Fruit fly (Drosophila melanogaster) whole organism, embryonic: ENCODE measurements around the gene Rad17.

Experiments used
- Asciz ChIP-seq: fragments of 200-800 bp; sonication (Bioruptor generic); optimal IDR thresholded peaks from 2 replicates; lab custom pipeline; 2017; ENCODE audit warnings: missing biosample characterization, mild to moderate bottlenecking, missing genetic modification characterization, missing genetic modification reagents
- CG10431 ChIP-seq: fragments of 200-800 bp; sonication (Bioruptor generic); optimal IDR thresholded peaks from 3 replicates; lab custom pipeline; 2018; ENCODE audit warnings: missing biosample characterization, mild to moderate bottlenecking, missing genetic modification characterization
- CG11093 ChIP-seq: fragments of 200-800 bp; sonication (Bioruptor generic); IDR thresholded peaks from 3 replicates; pipeline ENCODE4 v1.3.6; 2022; ENCODE audit warnings: missing biosample characterization, missing genetic modification characterization
- CG11398 ChIP-seq: fragments of 200-800 bp; sonication (Bioruptor generic); optimal IDR thresholded peaks from 2 replicates; lab custom pipeline; 2016; ENCODE audit warnings: missing biosample characterization, missing genetic modification characterization
- CG1529 ChIP-seq: fragments of 200-800 bp; sonication (Bioruptor generic); optimal IDR thresholded peaks from 3 replicates; lab custom pipeline; 2018; ENCODE audit warnings: missing biosample characterization, missing genetic modification characterization
- CG1602 ChIP-seq: fragments of 200-800 bp; sonication (Bioruptor generic); optimal IDR thresholded peaks from 3 replicates; lab custom pipeline; 2016; ENCODE audit warnings: missing biosample characterization, missing genetic modification characterization
- CG16779 ChIP-seq: fragments of 200-800 bp; sonication (Bioruptor generic); IDR thresholded peaks from 2 replicates; pipeline ENCODE4 v1.3.6; 2022; ENCODE audit warnings: missing biosample characterization, missing genetic modification characterization
- CG17385 ChIP-seq: fragments of 200-800 bp; sonication (Bioruptor generic); optimal IDR thresholded peaks from 3 replicates; lab custom pipeline; 2018; ENCODE audit warnings: missing biosample characterization, mild to moderate bottlenecking, missing genetic modification characterization
- CG2712 ChIP-seq: fragments of 200-800 bp; optimal IDR thresholded peaks from 3 replicates; lab custom pipeline; 2019; ENCODE audit warnings: missing biosample characterization, mild to moderate bottlenecking, missing genetic modification characterization, moderate library complexity
- CG2875 ChIP-seq: fragments of 200-800 bp; sonication (Bioruptor generic); optimal IDR thresholded peaks from 2 replicates; lab custom pipeline; 2017; ENCODE audit warnings: missing biosample characterization, mild to moderate bottlenecking, missing genetic modification characterization, missing genetic modification reagents
- CG30403 ChIP-seq: fragments of 200-800 bp; sonication (Bioruptor generic); optimal IDR thresholded peaks from 3 replicates; lab custom pipeline; 2016; ENCODE audit warnings: missing biosample characterization, missing genetic modification characterization
- CG30431 ChIP-seq: fragments of 200-800 bp; sonication (Bioruptor generic); optimal IDR thresholded peaks from 2 replicates; lab custom pipeline; 2017; ENCODE audit warnings: missing biosample characterization, missing genetic modification characterization
- CG3407 ChIP-seq: fragments of 200-800 bp; sonication (Bioruptor generic); optimal IDR thresholded peaks from 2 replicates; lab custom pipeline; 2018; ENCODE audit warnings: missing biosample characterization, mild to moderate bottlenecking, missing genetic modification characterization
- CG3726 ChIP-seq: fragments of 200-800 bp; sonication (Bioruptor generic); IDR thresholded peaks from 3 replicates; pipeline ENCODE4, ENCODE4 v1.3.6; 2022; ENCODE audit warnings: missing biosample characterization, missing genetic modification characterization
- CG4730 ChIP-seq: fragments of 200-800 bp; sonication (Bioruptor generic); IDR thresholded peaks from 2 replicates; pipeline ENCODE4 v1.3.6; 2022; ENCODE audit warnings: missing biosample characterization, missing genetic modification characterization
- CG6272 ChIP-seq: fragments of 200-800 bp; sonication (Bioruptor generic); IDR thresholded peaks from 2 replicates; pipeline ENCODE4 v1.3.6; 2022; ENCODE audit warnings: missing biosample characterization, missing genetic modification characterization
- CG7786 ChIP-seq: fragments of 200-800 bp; sonication (Bioruptor generic); optimal IDR thresholded peaks from 2 replicates; lab custom pipeline; 2016; ENCODE audit warnings: missing biosample characterization, missing genetic modification characterization
- CG8765 ChIP-seq: fragments of 200-800 bp; sonication (Bioruptor generic); IDR thresholded peaks from 2 replicates; pipeline ENCODE4 v1.3.6; 2022; ENCODE audit warnings: missing biosample characterization, missing genetic modification characterization
- CG9437 ChIP-seq: fragments of 200-800 bp; sonication (Bioruptor generic); optimal IDR thresholded peaks from 2 replicates; lab custom pipeline; 2018; ENCODE audit warnings: missing biosample characterization, mild to moderate bottlenecking, missing genetic modification characterization
- CTCF ChIP-seq: fragments of 200-800 bp; sonication (Bioruptor generic); optimal IDR thresholded peaks from 2 replicates; lab custom pipeline; 2017; ENCODE audit warnings: missing biosample characterization, mild to moderate bottlenecking, missing genetic modification characterization, moderate library complexity
- Doc3 ChIP-seq: fragments of 200-800 bp; sonication (Bioruptor generic); IDR thresholded peaks from 3 replicates; pipeline ENCODE4 v1.3.6; 2022; ENCODE audit warnings: missing biosample characterization, missing genetic modification characterization; ENCODE audit not compliant: partially characterized antibody
- Eip74EF ChIP-seq, 2 experiments: fragments of 200-800 bp in 1 of 2; fragments of >200 bp in 1 of 2; sonication (Bioruptor generic) in 1 of 2; optimal IDR thresholded peaks; 2 replicates each; lab custom pipeline; 2017 to 2019; ENCODE audit warnings: missing biosample characterization in 2 of 2, missing genetic modification characterization in 2 of 2, mild to moderate bottlenecking in 1 of 2, moderate library complexity in 1 of 2
- Jarid2 ChIP-seq: fragments of 200-800 bp; sonication (Bioruptor generic); optimal IDR thresholded peaks from 3 replicates; lab custom pipeline; 2017; ENCODE audit warnings: mild to moderate bottlenecking, missing biosample characterization, missing genetic modification reagents, missing genetic modification characterization
- Med ChIP-seq: fragments of 200-800 bp; sonication (Bioruptor generic); peaks from one replicate; lab custom pipeline; 2016; ENCODE audit warnings: missing biosample characterization, missing genetic modification characterization, mild to moderate bottlenecking, inconsistent platforms, moderate library complexity
- Mes4 ChIP-seq: fragments of 200-800 bp; sonication (Bioruptor generic); optimal IDR thresholded peaks from 2 replicates; lab custom pipeline; 2016; ENCODE audit warnings: missing biosample characterization, missing genetic modification characterization
- NC2α ChIP-seq: fragments of 200-800 bp; sonication (Bioruptor generic); optimal IDR thresholded peaks from 2 replicates; lab custom pipeline; 2016; ENCODE audit warnings: missing biosample characterization, missing genetic modification characterization
- Nf-YC ChIP-seq: fragments of 200-800 bp; optimal IDR thresholded peaks from 3 replicates; lab custom pipeline; 2019; ENCODE audit warnings: missing biosample characterization, mild to moderate bottlenecking, missing genetic modification characterization, moderate library complexity
- Rfx ChIP-seq: fragments of 200-800 bp; sonication (Bioruptor generic); IDR thresholded peaks from 2 replicates; pipeline ENCODE4 v1.3.6; 2022; ENCODE audit warnings: missing biosample characterization, missing genetic modification characterization
- Spps ChIP-seq: fragments of 200-800 bp; sonication (Bioruptor generic); optimal IDR thresholded peaks from 2 replicates; lab custom pipeline; 2018; ENCODE audit warnings: missing biosample characterization, mild to moderate bottlenecking, missing genetic modification characterization
- Stat92E ChIP-seq, 3 experiments: fragments of >200 bp in 2 of 3; fragments of 200-800 bp in 1 of 3; sonication (Bioruptor generic) in 1 of 3; optimal IDR thresholded peaks; 2 replicates each; lab custom pipeline; 2017 to 2019; ENCODE audit warnings: missing biosample characterization in 3 of 3, missing genetic modification characterization in 3 of 3, mild to moderate bottlenecking in 1 of 3, moderate library complexity in 1 of 3
- TFAM ChIP-seq: fragments of 200-800 bp; sonication (Bioruptor generic); optimal IDR thresholded peaks from 2 replicates; lab custom pipeline; 2017; ENCODE audit warnings: missing biosample characterization, missing genetic modification characterization, inconsistent platforms
- ato ChIP-seq: fragments of 200-800 bp; sonication (Bioruptor generic); IDR thresholded peaks from 2 replicates; pipeline ENCODE4 v1.3.6; 2022; ENCODE audit warnings: missing biosample characterization, missing genetic modification characterization; ENCODE audit not compliant: partially characterized antibody
- bowl ChIP-seq: fragments of 200-800 bp; sonication (Bioruptor generic); IDR thresholded peaks from 2 replicates; pipeline ENCODE4 v1.3.6; 2022; ENCODE audit warnings: missing biosample characterization, missing genetic modification characterization
- cas ChIP-seq: fragments of 200-800 bp; sonication (Bioruptor generic); IDR thresholded peaks from 2 replicates; pipeline ENCODE4 v1.3.6; 2022; ENCODE audit warnings: missing biosample characterization, missing genetic modification characterization
- chif ChIP-seq, 2 experiments: fragments of 200-800 bp; sonication (Bioruptor generic); optimal IDR thresholded peaks; 3 replicates each; lab custom pipeline; 2016; ENCODE audit warnings: missing biosample characterization in 2 of 2, missing genetic modification characterization in 2 of 2
- ci ChIP-seq: fragments of 200-800 bp; sonication (Bioruptor generic); IDR thresholded peaks from 3 replicates; pipeline ENCODE4 v1.3.6; 2022; ENCODE audit warnings: missing biosample characterization, missing genetic modification characterization
- dan ChIP-seq: fragments of 200-800 bp; sonication (Bioruptor generic); IDR thresholded peaks from 2 replicates; pipeline ENCODE4 v1.3.6; 2022; ENCODE audit warnings: missing biosample characterization, missing genetic modification characterization
- disco-r ChIP-seq: fragments of 200-800 bp; sonication (Bioruptor generic); optimal IDR thresholded peaks from 2 replicates; lab custom pipeline; 2016; ENCODE audit warnings: missing biosample characterization, missing genetic modification characterization
- exex ChIP-seq: fragments of 200-800 bp; sonication (Bioruptor generic); optimal IDR thresholded peaks from 4 replicates; lab custom pipeline; 2018; ENCODE audit warnings: missing biosample characterization, mild to moderate bottlenecking, missing genetic modification characterization, moderate library complexity
- fd96Cb ChIP-seq: fragments of 200-800 bp; sonication (Bioruptor generic); optimal IDR thresholded peaks from 2 replicates; lab custom pipeline; 2018; ENCODE audit warnings: missing biosample characterization, mild to moderate bottlenecking, missing genetic modification characterization, moderate library complexity
- hkb ChIP-seq, 2 experiments: fragments of 200-800 bp in 1 of 2; fragments of >200 bp in 1 of 2; sonication (Bioruptor generic) in 1 of 2; IDR thresholded peaks in 1 of 2; optimal IDR thresholded peaks in 1 of 2; 2 replicates each; pipeline versions ENCODE4 v1.3.6 to Lab custom; 2017 to 2022; ENCODE audit warnings: missing biosample characterization in 1 of 2, missing genetic modification characterization in 1 of 2
- lov ChIP-seq, 2 experiments: fragments of 200-800 bp in 1 of 2; fragments of >200 bp in 1 of 2; sonication (Bioruptor generic) in 1 of 2; IDR thresholded peaks in 1 of 2; optimal IDR thresholded peaks in 1 of 2; 2 replicates in 1 of 2; 3 replicates in 1 of 2; pipeline versions ENCODE4 v1.3.6 to Lab custom; 2017 to 2022; ENCODE audit warnings: missing biosample characterization in 1 of 2, missing genetic modification characterization in 1 of 2
- pb ChIP-seq: fragments of 200-800 bp; sonication (Bioruptor generic); optimal IDR thresholded peaks from 3 replicates; lab custom pipeline; 2016; ENCODE audit warnings: missing biosample characterization, missing genetic modification characterization
- psq ChIP-seq: fragments of 200-800 bp; sonication (Bioruptor generic); optimal IDR thresholded peaks from 2 replicates; lab custom pipeline; 2017; ENCODE audit warnings: missing biosample characterization, missing genetic modification characterization
- schlank ChIP-seq: fragments of 200-800 bp; sonication (Bioruptor generic); optimal IDR thresholded peaks from 2 replicates; lab custom pipeline; 2018; ENCODE audit warnings: missing biosample characterization, mild to moderate bottlenecking, missing genetic modification characterization
- sim ChIP-seq: fragments of 200-800 bp; sonication (Bioruptor generic); IDR thresholded peaks from 2 replicates; pipeline ENCODE4 v1.3.6; 2022; ENCODE audit warnings: missing biosample characterization, missing genetic modification characterization
- stc ChIP-seq: fragments of 200-800 bp; sonication (Bioruptor generic); IDR thresholded peaks from 2 replicates; pipeline ENCODE4 v1.3.6; 2022; ENCODE audit warnings: missing biosample characterization, missing genetic modification characterization
- usp ChIP-seq: fragments of >200 bp; optimal IDR thresholded peaks from 2 replicates; lab custom pipeline; 2017; ENCODE audit warnings: missing biosample characterization, missing genetic modification characterization
- zfh2 ChIP-seq: fragments of 200-800 bp; sonication (Bioruptor generic); optimal IDR thresholded peaks from 2 replicates; lab custom pipeline; 2016; ENCODE audit warnings: missing biosample characterization, missing genetic modification characterization

Rad17 gene

dm6 chr3R:14656760-14657604 lies 6.0 kb downstream of the Rad17 start, which contains the start of gene CG3505 (continued):
- TF ChIP-seq ci (GFP tag; lab: Robert Waterston, UW): no peak
- no peak for TF ChIP-seq Jarid2
- no peak for TF ChIP-seq CG30431 (GFP tag; lab: Kevin White, UChicago)
- TF ChIP-seq cas: no peak
- TF ChIP-seq CG3407 (GFP tag; lab: Kevin White, UChicago): no peak
- no peak for TF ChIP-seq Mes4 (GFP tag; lab: Kevin White, UChicago)
- TF ChIP-seq CG2875 (GFP tag; lab: Kevin White, UChicago): no peak
- no peak for TF ChIP-seq Eip74EF (GFP tag; optimal IDR thresholded peaks at IDR 0.05; lab: Kevin White, UChicago)
- TF ChIP-seq Nf-YC (tag; lab: Kevin White, UChicago): no peak
- no peak for TF ChIP-seq Asciz (GFP tag; lab: Kevin White, UChicago)
- no peak for TF ChIP-seq dan (GFP tag; lab: Robert Waterston, UW)
- no peak for TF ChIP-seq pb
- TF ChIP-seq CG11093 (GFP tag; lab: Robert Waterston, UW): no peak
- no peak for TF ChIP-seq zfh2
- no peak for TF ChIP-seq CG4730
- TF ChIP-seq CG30403 (GFP tag; lab: Kevin White, UChicago): peak; percentile 33
- no peak for TF ChIP-seq schlank (tag; lab: Kevin White, UChicago)
- TF ChIP-seq Med (GFP tag; lab: Kevin White, UChicago): peak; percentile 78
- TF ChIP-seq fd96Cb: peak; percentile 16
- TF ChIP-seq Rfx (GFP tag; lab: Robert Waterston, UW): peak; percentile 50
- TF ChIP-seq CG10431 (GFP tag; lab: Kevin White, UChicago): no peak
- no peak for TF ChIP-seq CG8765 (GFP tag; lab: Robert Waterston, UW)
- TF ChIP-seq CG1529 (GFP tag; lab: Kevin White, UChicago): no peak
- no peak for TF ChIP-seq CTCF
- peak; percentile 17 for TF ChIP-seq CG2712 (tag; lab: Kevin White, UChicago)
- TF ChIP-seq CG1602 (GFP tag; lab: Kevin White, UChicago): no peak
- TF ChIP-seq ato (GFP tag; lab: Robert Waterston, UW): 0 out of 2 replicates have a peak, but pooled peaks have one; percentile 8
- no peak for TF ChIP-seq TFAM (GFP tag; lab: Kevin White, UChicago)
- peak; percentile 50 for TF ChIP-seq CG17385 (GFP tag; lab: Kevin White, UChicago)
- no peak for TF ChIP-seq chif (GFP tag; optimal IDR thresholded peaks at IDR 0.05; lab: Kevin White, UChicago)
- no peak for TF ChIP-seq Spps
- TF ChIP-seq CG7786: no peak
- no peak for TF ChIP-seq CG9437 (GFP tag; lab: Kevin White, UChicago)
- no peak for TF ChIP-seq CG11398 (GFP tag; lab: Kevin White, UChicago)
- peak; percentile 49; the same call in 1 of the 2 replicates for TF ChIP-seq stc (GFP tag; lab: Robert Waterston, UW)
- no peak for TF ChIP-seq usp (GFP tag; lab: Kevin White, UChicago)
- TF ChIP-seq CG16779 (GFP tag; lab: Robert Waterston, UW): no peak
- no peak for TF ChIP-seq lov (optimal IDR thresholded peaks at IDR 0.05; lab: Kevin White, UChicago)
- no peak for TF ChIP-seq lov (GFP tag; IDR thresholded peaks at IDR 0.05; lab: Robert Waterston, UW)
- TF ChIP-seq Doc3 (GFP tag; lab: Robert Waterston, UW): no peak
- TF ChIP-seq CG3726 (GFP tag; lab: Robert Waterston, UW): no peak
- no peak for TF ChIP-seq disco-r (GFP tag; lab: Kevin White, UChicago)
- TF ChIP-seq psq (GFP tag; lab: Kevin White, UChicago): no peak
- no peak for TF ChIP-seq exex (tag; lab: Kevin White, UChicago)
- TF ChIP-seq sim (GFP tag; lab: Robert Waterston, UW): no peak
- TF ChIP-seq NC2α (GFP tag; lab: Kevin White, UChicago): no peak
- TF ChIP-seq hkb (optimal IDR thresholded peaks at IDR 0.05; lab: Kevin White, UChicago): no peak
- TF ChIP-seq hkb (GFP tag; IDR thresholded peaks at IDR 0.05; lab: Robert Waterston, UW): peak; percentile 57
- TF ChIP-seq CG6272 (GFP tag; lab: Robert Waterston, UW): no peak
- TF ChIP-seq bowl (GFP tag; lab: Robert Waterston, UW): no peak
- no peak for TF ChIP-seq Stat92E (GFP tag; optimal IDR thresholded peaks at IDR 0.05; lab: Kevin White, UChicago)
